Fruit fly (Drosophila melanogaster): ENCODE measurements around the gene Ccp84Ab.
A peak's percentile ranks its signal among the peaks of the same experiment; 100 is the strongest.

Ccp84Ab gene

dm6 chr3R:6723537-6724171 lies 21.0 kb upstream of the Ccp84Ab start (continued):
- TF ChIP-seq Sox102F (GFP tag; optimal IDR thresholded peaks at IDR 0.05) (peak; percentile 27), CG9609 (GFP tag; optimal IDR thresholded peaks at IDR 0.05) (no peak), Doc3 (GFP tag; IDR thresholded peaks at IDR 0.05; ENCODE audit: partially characterized antibody) (no peak), row (GFP tag; IDR thresholded peaks at IDR 0.05) (peak; percentile 48; the same call in 1 of the 3 replicates), pfk (GFP tag; optimal IDR thresholded peaks at IDR 0.05) (no peak), sisA (GFP tag; IDR thresholded peaks at IDR 0.05) (no peak; the same call in 1 of the 2 replicates), chm (GFP tag; IDR thresholded peaks at IDR 0.05) (no peak), chn (GFP tag; optimal IDR thresholded peaks at IDR 0.05) (no peak), Hr3 (GFP tag; optimal IDR thresholded peaks at IDR 0.05) (no peak), bcd (GFP tag; optimal IDR thresholded peaks at IDR 0.05) (peak; percentile 20), sug (tag; optimal IDR thresholded peaks at IDR 0.05) (no peak), dysf (GFP tag; IDR thresholded peaks at IDR 0.05) (no peak), CG32767 (GFP tag; IDR thresholded peaks at IDR 0.05) (no peak), CG34376 (GFP tag; optimal IDR thresholded peaks at IDR 0.05) (no peak), Blimp-1 (GFP tag; optimal IDR thresholded peaks at IDR 0.05) (peak; percentile 58), sens (GFP tag) (peak; percentile 94), ro (GFP tag; IDR thresholded peaks at IDR 0.05) (no peak), hb (GFP tag; IDR thresholded peaks at IDR 0.05; ENCODE audit: partially characterized antibody) (no peak), CG10209 (GFP tag; optimal IDR thresholded peaks at IDR 0.05) (peak; percentile 7), Adf1 (GFP tag; IDR thresholded peaks at IDR 0.05) (no peak), corto (GFP tag; optimal IDR thresholded peaks at IDR 0.05) (no peak), hkb (optimal IDR thresholded peaks at IDR 0.05) (no peak), hkb (GFP tag; IDR thresholded peaks at IDR 0.05) (no peak), Lpt (GFP tag; optimal IDR thresholded peaks at IDR 0.05) (no peak), btn (GFP tag; optimal IDR thresholded peaks at IDR 0.05) (peak; percentile 14), gem (tag; optimal IDR thresholded peaks at IDR 0.05) (peak; percentile 73), CG18619 (GFP tag; optimal IDR thresholded peaks at IDR 0.05) (no peak), danr (GFP tag; IDR thresholded peaks at IDR 0.05) (no peak), ftz-f1 (GFP tag; optimal IDR thresholded peaks at IDR 0.05) (no peak), D (optimal IDR thresholded peaks at IDR 0.05) (peak; percentile 59), D (GFP tag; optimal IDR thresholded peaks at IDR 0.05) (peak; percentile 66), CG4360 (GFP tag; IDR thresholded peaks at IDR 0.05) (no peak), Usf (GFP tag; optimal IDR thresholded peaks at IDR 0.05) (no peak), CG14050 (GFP tag; IDR thresholded peaks at IDR 0.05) (no peak), CG2678 (tag; optimal IDR thresholded peaks at IDR 0.05) (no peak), scrt (GFP tag; optimal IDR thresholded peaks at IDR 0.05) (no peak), gcm2 (GFP tag; optimal IDR thresholded peaks at IDR 0.05) (no peak), CG6765 (GFP tag; optimal IDR thresholded peaks at IDR 0.05) (no peak), H2.0 (GFP tag; IDR thresholded peaks at IDR 0.05) (0 out of 2 replicates have a peak, but pooled peaks have one; percentile 19), Hsf (GFP tag; optimal IDR thresholded peaks at IDR 0.05) (peak; percentile 40), CG6854 (GFP tag; optimal IDR thresholded peaks at IDR 0.05) (no peak), Hmr (GFP tag; optimal IDR thresholded peaks at IDR 0.05) (no peak), Oli (tag; optimal IDR thresholded peaks at IDR 0.05) (peak; percentile 32), sim (GFP tag; IDR thresholded peaks at IDR 0.05) (no peak), CG3726 (GFP tag; IDR thresholded peaks at IDR 0.05) (no peak), lab (GFP tag; optimal IDR thresholded peaks at IDR 0.05) (no peak), dm (GFP tag; optimal IDR thresholded peaks at IDR 0.05) (no peak), abd-A (tag; optimal IDR thresholded peaks at IDR 0.05) (no peak), tap (tag; optimal IDR thresholded peaks at IDR 0.05) (no peak), CG9797 (GFP tag; optimal IDR thresholded peaks at IDR 0.05) (no peak), fd3F (GFP tag; optimal IDR thresholded peaks at IDR 0.05) (no peak), usp (GFP tag; optimal IDR thresholded peaks at IDR 0.05) (no peak)

Data from whole organism, embryonic.